Worm (Caenorhabditis elegans) whole organism, L1 larva: Measurements from ENCODE around the gene ebp-2.

ENCODE experiments used
- ceh-82 ChIP-seq, 3 experiments: fragments of 150-350 bp in 1 of 3; sonication (generic microtip) in 2 of 3; optimal IDR thresholded peaks; 2 replicates each; lab custom pipeline; 2014 to 2017; ENCODE audit warnings: missing biosample characterization in 3 of 3, missing genetic modification characterization in 3 of 3
- egl-27 ChIP-seq, 2 experiments: fragments of 150-350 bp in 1 of 2; sonication (generic microtip); optimal IDR thresholded peaks; 3 replicates each; lab custom pipeline; 2017 to 2018; ENCODE audit warnings: missing biosample characterization in 2 of 2, missing genetic modification characterization in 2 of 2, missing genetic modification reagents in 2 of 2
- fkh-10 ChIP-seq: sonication (generic microtip); optimal IDR thresholded peaks from 2 replicates; lab custom pipeline; 2017; ENCODE audit warnings: missing biosample characterization, missing genetic modification reagents, missing genetic modification characterization
- jun-1 ChIP-seq: fragments of 150-350 bp; optimal IDR thresholded peaks from 2 replicates; lab custom pipeline; 2014; ENCODE audit warnings: missing biosample characterization, missing genetic modification reagents, missing genetic modification characterization
- lin-35 ChIP-seq, 2 experiments: fragments of 150-350 bp; optimal IDR thresholded peaks; 2 replicates each; lab custom pipeline; 2014; ENCODE audit warnings: missing biosample characterization in 2 of 2, missing genetic modification characterization in 2 of 2, missing genetic modification reagents in 2 of 2
- nhr-12 ChIP-seq: sonication (generic microtip); optimal IDR thresholded peaks from 2 replicates; lab custom pipeline; 2017; ENCODE audit warnings: missing biosample characterization, missing genetic modification characterization
- nhr-77 ChIP-seq: fragments of 150-350 bp; optimal IDR thresholded peaks from 2 replicates; lab custom pipeline; 2014; ENCODE audit warnings: missing biosample characterization, missing genetic modification characterization
- zag-1 ChIP-seq: fragments of 150-350 bp; optimal IDR thresholded peaks from 2 replicates; lab custom pipeline; 2014; ENCODE audit warnings: missing biosample characterization, missing genetic modification characterization

ce11 chrII:11448753-11449152, 6.2 kb downstream of the ebp-2 start, which contains the start of gene W02B12.1:
- no peak for TF ChIP-seq egl-27 (tag; optimal IDR thresholded peaks at IDR 0.05; lab: Kevin White, UChicago)
- TF ChIP-seq jun-1 (tag; lab: Kevin White, UChicago): no peak
- TF ChIP-seq zag-1 (tag; lab: Kevin White, UChicago): no peak
- no peak for TF ChIP-seq nhr-12 (tag; lab: Kevin White, UChicago)
- no peak for TF ChIP-seq fkh-10 (GFP tag; lab: Kevin White, UChicago)
- TF ChIP-seq nhr-77: no peak
- TF ChIP-seq lin-35 (GFP tag; optimal IDR thresholded peaks at IDR 0.05; lab: Kevin White, UChicago): no peak
- TF ChIP-seq ceh-82 (tag; optimal IDR thresholded peaks at IDR 0.05; lab: Kevin White, UChicago): no peak
